Fruit fly (Drosophila melanogaster): Measurements from ENCODE around the gene Cad87A.

Cad87A gene

DNA sequence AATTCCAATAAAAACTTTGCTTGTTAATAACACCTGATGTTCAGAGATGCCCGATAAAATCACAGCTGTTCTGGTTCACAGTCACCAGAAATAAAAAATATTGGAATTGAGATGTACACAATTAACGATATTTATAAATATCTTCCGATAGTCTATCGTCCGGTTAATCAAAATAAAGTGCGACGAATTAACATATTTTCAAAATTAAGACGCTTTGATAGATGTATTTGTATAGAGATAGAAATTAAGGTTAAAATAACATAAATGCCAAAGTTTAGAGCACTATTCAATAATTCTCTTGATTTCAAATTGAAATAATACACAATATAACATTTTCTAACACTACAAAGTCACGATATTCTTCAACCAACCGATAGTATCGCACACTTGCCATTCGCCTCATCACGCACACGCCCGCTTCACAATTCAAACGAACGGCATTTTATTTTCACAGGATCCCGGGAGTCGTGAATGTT, 13.8 kb upstream of the Cad87A start, which contains the start of the genes CG3281 and aurA (continued):
- TF ChIP-seq CG13123 (GFP tag; optimal IDR thresholded peaks at IDR 0.05) = peak; percentile 60
- TF ChIP-seq p53 (GFP tag; optimal IDR thresholded peaks at IDR 0.05) = no peak
- peak; percentile 40 for TF ChIP-seq cato (GFP tag; optimal IDR thresholded peaks at IDR 0.05; ENCODE audit: borderline replicate concordance)
- peak; percentile 92 for TF ChIP-seq grn (GFP tag; optimal IDR thresholded peaks at IDR 0.05)
- peak; percentile 79 for TF ChIP-seq CG2116 (GFP tag; optimal IDR thresholded peaks at IDR 0.05)
- peak; percentile 68 for TF ChIP-seq PHDP (tag; optimal IDR thresholded peaks at IDR 0.05)
- TF ChIP-seq emc (GFP tag; optimal IDR thresholded peaks at IDR 0.05) = peak; percentile 73
- TF ChIP-seq Vsx1 (GFP tag; optimal IDR thresholded peaks at IDR 0.05) = peak; percentile 39
- TF ChIP-seq nmo (GFP tag; optimal IDR thresholded peaks at IDR 0.05) = peak; percentile 88
- peak; percentile 96 for TF ChIP-seq unc-4 (GFP tag; IDR thresholded peaks at IDR 0.05; ENCODE audit: partially characterized antibody)
- no peak for TF ChIP-seq Dip2 (GFP tag; IDR thresholded peaks at IDR 0.05)
- TF ChIP-seq tgo (GFP tag; IDR thresholded peaks at IDR 0.05) = peak; percentile 49; the same call in 1 of the 3 replicates
- no peak for TF ChIP-seq odd (GFP tag; optimal IDR thresholded peaks at IDR 0.05)
- TF ChIP-seq CG12769 (tag; optimal IDR thresholded peaks at IDR 0.05) = no peak
- TF ChIP-seq CG12744 (GFP tag; optimal IDR thresholded peaks at IDR 0.05) = peak; percentile 39
- TF ChIP-seq CG32532 (GFP tag; IDR thresholded peaks at IDR 0.05) = peak; percentile 72
- TF ChIP-seq CG43689 (GFP tag; IDR thresholded peaks at IDR 0.05) = no peak
- TF ChIP-seq CG15696 (tag; optimal IDR thresholded peaks at IDR 0.05) = peak; percentile 69
- no peak for TF ChIP-seq CG7987 (GFP tag; optimal IDR thresholded peaks at IDR 0.05)
- peak; percentile 65 for TF ChIP-seq ken (GFP tag; IDR thresholded peaks at IDR 0.05)
- TF ChIP-seq nau (GFP tag; optimal IDR thresholded peaks at IDR 0.05) = no peak
- no peak for TF ChIP-seq lov (optimal IDR thresholded peaks at IDR 0.05)
- no peak for TF ChIP-seq lov (GFP tag; IDR thresholded peaks at IDR 0.05)
- TF ChIP-seq ssp (GFP tag; IDR thresholded peaks at IDR 0.05) = peak; percentile 59
- TF ChIP-seq ewg (GFP tag; optimal IDR thresholded peaks at IDR 0.05) = peak; percentile 46
- TF ChIP-seq Ada2b (GFP tag; IDR thresholded peaks at IDR 0.05) = no peak; the same call in 1 of the 2 replicates
- no peak for TF ChIP-seq CG4707 (GFP tag; optimal IDR thresholded peaks at IDR 0.05)
- TF ChIP-seq CG11504 (tag; optimal IDR thresholded peaks at IDR 0.05) = peak; percentile 71
- no peak for TF ChIP-seq MESR4 (GFP tag; optimal IDR thresholded peaks at IDR 0.05)
- no peak for TF ChIP-seq exex (tag; optimal IDR thresholded peaks at IDR 0.05)
- TF ChIP-seq CG15601 (tag; optimal IDR thresholded peaks at IDR 0.05) = peak; percentile 57
- no peak for TF ChIP-seq Lpt (GFP tag; optimal IDR thresholded peaks at IDR 0.05)
- peak; percentile 57; the same call in 1 of the 4 replicates for TF ChIP-seq Gug (GFP tag; IDR thresholded peaks at IDR 0.05)
- TF ChIP-seq CG7357 (GFP tag; IDR thresholded peaks at IDR 0.05) = peak; percentile 59; the same call in 1 of the 3 replicates
- peak; percentile 50 for TF ChIP-seq CG16863 (GFP tag; optimal IDR thresholded peaks at IDR 0.05)
- TF ChIP-seq fd3F (GFP tag; optimal IDR thresholded peaks at IDR 0.05) = peak; percentile 39
- TF ChIP-seq CG10654 (GFP tag; optimal IDR thresholded peaks at IDR 0.05) = peak; percentile 61
- TF ChIP-seq her (GFP tag; optimal IDR thresholded peaks at IDR 0.05) = peak; percentile 50
- TF ChIP-seq Dref (GFP tag; IDR thresholded peaks at IDR 0.05) = peak; percentile 47
- no peak for TF ChIP-seq fru (optimal IDR thresholded peaks at IDR 0.05)
- no peak for TF ChIP-seq ATbp (GFP tag; optimal IDR thresholded peaks at IDR 0.05)
- TF ChIP-seq CG14441 (GFP tag; IDR thresholded peaks at IDR 0.05) = no peak; the same call in 1 of the 2 replicates
- TF ChIP-seq repo (GFP tag; optimal IDR thresholded peaks at IDR 0.05) = no peak
- peak; percentile 83 for TF ChIP-seq CG15514 (GFP tag; optimal IDR thresholded peaks at IDR 0.05)
- peak; percentile 78 for TF ChIP-seq CG1602 (GFP tag; optimal IDR thresholded peaks at IDR 0.05)
- TF ChIP-seq HLH4C (GFP tag; IDR thresholded peaks at IDR 0.05; ENCODE audit: partially characterized antibody) = peak; percentile 93
- peak; percentile 63 for TF ChIP-seq NfI (GFP tag; optimal IDR thresholded peaks at IDR 0.05)
- peak; percentile 1 for TF ChIP-seq CG6765 (GFP tag; optimal IDR thresholded peaks at IDR 0.05)
- no peak for TF ChIP-seq danr (GFP tag; IDR thresholded peaks at IDR 0.05)
- TF ChIP-seq tll (GFP tag; optimal IDR thresholded peaks at IDR 0.05) = peak; percentile 70 to 79
- no peak for TF ChIP-seq gt (GFP tag; IDR thresholded peaks at IDR 0.05)

All from whole organism, embryonic.